Fruit fly (Drosophila melanogaster): Measurements from ENCODE around the gene cype.

Gene cype

dm6 chr2L:5294392-5295244, 32.4 kb upstream of the cype start:
- TF ChIP-seq noc (tag; optimal IDR thresholded peaks at IDR 0.05) = no peak

dm6 chr2L:5295245-5295572, 31.8 kb upstream of the cype start:
- no peak for TF ChIP-seq noc (tag; optimal IDR thresholded peaks at IDR 0.05)

- no peak for TF ChIP-seq noc (tag; optimal IDR thresholded peaks at IDR 0.05)
Observed at dm6 chr2L:5296672-5297288, 30.2 kb upstream of the cype start.

dm6 chr2L:5297289-5297960, 29.6 kb upstream of the cype start:
- no peak for TF ChIP-seq noc (tag; optimal IDR thresholded peaks at IDR 0.05)

dm6 chr2L:5297961-5298311, 29.1 kb upstream of the cype start:
- TF ChIP-seq noc (tag; optimal IDR thresholded peaks at IDR 0.05) = no peak

- peak; percentile 95 for TF ChIP-seq noc (tag; optimal IDR thresholded peaks at IDR 0.05)
Observed at dm6 chr2L:5298978-5299627, 27.9 kb upstream of the cype start.

dm6 chr2L:5299628-5299986, 27.4 kb upstream of the cype start:
- TF ChIP-seq noc (tag; optimal IDR thresholded peaks at IDR 0.05) = no peak

- TF ChIP-seq noc (tag; optimal IDR thresholded peaks at IDR 0.05) = no peak
Observed at dm6 chr2L:5300237-5300668, 26.8 kb upstream of the cype start.

- no peak for TF ChIP-seq noc (tag; optimal IDR thresholded peaks at IDR 0.05)
Observed at dm6 chr2L:5300785-5301616, 26.0 kb upstream of the cype start.

- TF ChIP-seq noc (tag; optimal IDR thresholded peaks at IDR 0.05) = no peak
Observed at dm6 chr2L:5302284-5302683, 24.7 kb upstream of the cype start.

dm6 chr2L:5302692-5303043, 24.4 kb upstream of the cype start:
- no peak for TF ChIP-seq noc (tag; optimal IDR thresholded peaks at IDR 0.05)

dm6 chr2L:5303044-5303904, 23.8 kb upstream of the cype start:
- no peak for TF ChIP-seq noc (tag; optimal IDR thresholded peaks at IDR 0.05)

- no peak for TF ChIP-seq noc (tag; optimal IDR thresholded peaks at IDR 0.05)
Observed at dm6 chr2L:5304367-5304766, 22.7 kb upstream of the cype start.

dm6 chr2L:5305240-5305875, 21.7 kb upstream of the cype start:
- peak; percentile 53 for TF ChIP-seq noc (tag; optimal IDR thresholded peaks at IDR 0.05)
